Worm (Caenorhabditis elegans) whole organism, dauer: ENCODE measurements around the gene col-12.

Source experiments
- unc-62 ChIP-seq: sonication (generic microtip); optimal IDR thresholded peaks from 2 replicates; lab custom pipeline; 2017; ENCODE audit warnings: missing biosample characterization, missing genetic modification reagents, missing genetic modification characterization

The col-12 gene

ce11 chrV:10441135-10442024 lies 16.4 kb upstream of the col-12 start, which contains the start of gene pap-1:
Gene pap-1, plus strand, starts transcription at chrV:10441974.
- no peak for TF ChIP-seq unc-62 (GFP tag; lab: Kevin White, UChicago)

ce11 chrV:10440723-10441122 lies 15.7 kb upstream of the col-12 start, which contains the start of gene snf-10:
Gene snf-10, minus strand, starts transcription at chrV:10440823.
- no peak for TF ChIP-seq unc-62 (GFP tag; lab: Kevin White, UChicago)

- no peak for TF ChIP-seq unc-62 (GFP tag; lab: Kevin White, UChicago)
These were observed 11.6 kb upstream of the col-12 start, which contains the start of gene set-22 for ce11 chrV:10436612-10437011. Gene set-22, plus strand, starts transcription at chrV:10436912.

ce11 chrV:10435198-10435597 lies 10.2 kb upstream of the col-12 start:
- no peak for TF ChIP-seq unc-62 (GFP tag; lab: Kevin White, UChicago)

ce11 chrV:10433721-10434120 lies 8.7 kb upstream of the col-12 start, which contains the start of gene Y32F6A.4:
Gene Y32F6A.4, minus strand, starts transcription at chrV:10434067.
- TF ChIP-seq unc-62 (GFP tag; lab: Kevin White, UChicago): no peak

ce11 chrV:10432607-10433006 lies 7.6 kb upstream of the col-12 start:
- TF ChIP-seq unc-62 (GFP tag; lab: Kevin White, UChicago): no peak

ce11 chrV:10428608-10429007 lies 3.6 kb upstream of the col-12 start, which contains the start of gene tag-314:
Gene tag-314, minus strand, starts transcription at chrV:10428708.
- TF ChIP-seq unc-62 (GFP tag; lab: Kevin White, UChicago): no peak

ce11 chrV:10426253-10426652 lies 1.3 kb upstream of the col-12 start, which contains the start of gene apc-10:
Gene apc-10, minus strand, starts transcription at chrV:10426353.
- TF ChIP-seq unc-62 (GFP tag; lab: Kevin White, UChicago): no peak

- TF ChIP-seq unc-62 (GFP tag; lab: Kevin White, UChicago): no peak
These were observed 1.5 kb downstream of the col-12 start for ce11 chrV:10423511-10423910.

ce11 chrV:10421802-10422201 lies 3.2 kb downstream of the col-12 start, which contains the start of gene col-13:
Gene col-13, minus strand, starts transcription at chrV:10421902.
- TF ChIP-seq unc-62 (GFP tag; lab: Kevin White, UChicago): no peak

- no peak for TF ChIP-seq unc-62 (GFP tag; lab: Kevin White, UChicago)
These were observed 6.0 kb downstream of the col-12 start, which contains the start of gene F15H10.5 for ce11 chrV:10418961-10419360. Gene F15H10.5, minus strand, starts transcription at chrV:10419061.

ce11 chrV:10416925-10417324 lies 8.1 kb downstream of the col-12 start, which contains the start of gene F15H10.10:
Gene F15H10.10, minus strand, starts transcription at chrV:10417025.
- TF ChIP-seq unc-62 (GFP tag; lab: Kevin White, UChicago): no peak

- no peak for TF ChIP-seq unc-62 (GFP tag; lab: Kevin White, UChicago)
These were observed 10.4 kb downstream of the col-12 start, which contains the start of gene F15H10.9 for ce11 chrV:10414610-10415009. Gene F15H10.9, minus strand, starts transcription at chrV:10414710.

- no peak for TF ChIP-seq unc-62 (GFP tag; lab: Kevin White, UChicago)
These were observed 14.8 kb downstream of the col-12 start, which contains the start of gene F15H10.12 for ce11 chrV:10410030-10410713. Gene F15H10.12, minus strand, starts transcription at chrV:10410080.

ce11 chrV:10406313-10406712 lies 18.7 kb downstream of the col-12 start, which contains the start of gene F15H10.7:
Gene F15H10.7, minus strand, starts transcription at chrV:10406413.
- TF ChIP-seq unc-62 (GFP tag; lab: Kevin White, UChicago): no peak
